Worm (Caenorhabditis elegans) whole organism, L2 larva: ENCODE measurements around the gene btb-4.

Experiments used
- ama-1 ChIP-seq: fragments of 150-350 bp; optimal IDR thresholded peaks from 2 replicates; lab custom pipeline; 2018; ENCODE audit warnings: inconsistent platforms
- egl-27 ChIP-seq: sonication (generic microtip); optimal IDR thresholded peaks from 3 replicates; lab custom pipeline; 2017; ENCODE audit warnings: missing biosample characterization, missing genetic modification reagents, missing genetic modification characterization
- fos-1 ChIP-seq: fragments of 150-350 bp; optimal IDR thresholded peaks from 2 replicates; lab custom pipeline; 2014; ENCODE audit warnings: missing biosample characterization, missing genetic modification characterization
- lin-13 ChIP-seq: fragments of 150-350 bp; optimal IDR thresholded peaks from 2 replicates; lab custom pipeline; 2014; ENCODE audit warnings: missing biosample characterization, missing genetic modification reagents, missing genetic modification characterization
- lin-39 ChIP-seq: fragments of 150-350 bp; optimal IDR thresholded peaks from 2 replicates; lab custom pipeline; 2014; ENCODE audit warnings: missing biosample characterization, missing genetic modification reagents, missing genetic modification characterization
- lsy-2 ChIP-seq, 2 experiments: fragments of 150-350 bp in 1 of 2; sonication (generic microtip) in 1 of 2; optimal IDR thresholded peaks; 2 replicates each; lab custom pipeline; 2014 to 2017; ENCODE audit warnings: missing biosample characterization in 2 of 2, missing genetic modification characterization in 2 of 2
- nhr-10 ChIP-seq: sonication (generic microtip); optimal IDR thresholded peaks from 2 replicates; lab custom pipeline; 2017; ENCODE audit warnings: missing biosample characterization, missing genetic modification characterization
- nhr-11 ChIP-seq: fragments of 150-350 bp; optimal IDR thresholded peaks from 2 replicates; lab custom pipeline; 2014; ENCODE audit warnings: missing biosample characterization, missing genetic modification characterization
- nhr-23 ChIP-seq: fragments of 150-350 bp; optimal IDR thresholded peaks from 2 replicates; lab custom pipeline; 2014; ENCODE audit warnings: missing biosample characterization, missing genetic modification reagents, missing genetic modification characterization
- nhr-25 ChIP-seq: fragments of 150-350 bp; sonication (generic microtip); optimal IDR thresholded peaks from 3 replicates; lab custom pipeline; 2014; ENCODE audit warnings: missing biosample characterization, missing genetic modification characterization
- unc-39 ChIP-seq: fragments of 150-350 bp; optimal IDR thresholded peaks from 2 replicates; lab custom pipeline; 2014; ENCODE audit warnings: missing biosample characterization, missing genetic modification characterization
- zag-1 ChIP-seq: fragments of 150-350 bp; optimal IDR thresholded peaks from 2 replicates; lab custom pipeline; 2014; ENCODE audit warnings: missing biosample characterization, missing genetic modification characterization
- ztf-1 ChIP-seq: fragments of 200-800 bp; sonication (Bioruptor generic); conservative IDR thresholded peaks from 2 replicates; pipeline ENCODE4 v1.3.6; 2022; ENCODE audit warnings: missing genetic modification characterization, missing compliant biosample characterization
- ztf-11 ChIP-seq: sonication (generic microtip); optimal IDR thresholded peaks from 2 replicates; lab custom pipeline; 2017; ENCODE audit warnings: missing biosample characterization, missing genetic modification characterization

ce11 chrII:2063989-2064388, 31.9 kb downstream of the btb-4 start, which contains the start of gene F07E5.13:
- TF ChIP-seq ztf-1 (no peak), unc-39 (tag; lab: Kevin White, UChicago) (no peak), ztf-11 (no peak), lsy-2 (tag; optimal IDR thresholded peaks at IDR 0.05; lab: Kevin White, UChicago) (no peak), nhr-11 (tag; lab: Kevin White, UChicago) (no peak), lin-39 (tag; lab: Kevin White, UChicago) (no peak), nhr-23 (no peak), nhr-10 (tag; lab: Kevin White, UChicago) (no peak), fos-1 (no peak), lin-13 (GFP tag; lab: Kevin White, UChicago) (no peak), zag-1 (no peak), egl-27 (tag; lab: Kevin White, UChicago) (no peak), ama-1 (lab: Kevin White, UChicago) (no peak), nhr-25 (tag; lab: Kevin White, UChicago) (no peak)
